Fruit fly (Drosophila melanogaster) whole organism, embryonic: ENCODE measurements around the gene Ir31a.
A peak's percentile ranks its signal among the peaks of the same experiment; 100 is the strongest.

Experiments
- Asciz ChIP-seq: fragments of 200-800 bp; sonication (Bioruptor generic); optimal IDR thresholded peaks from 2 replicates; lab custom pipeline; 2017; ENCODE audit warnings: missing biosample characterization, mild to moderate bottlenecking, missing genetic modification characterization, missing genetic modification reagents
- Atf3 ChIP-seq: fragments of 200-800 bp; sonication (Bioruptor generic); optimal IDR thresholded peaks from 3 replicates; lab custom pipeline; 2016; ENCODE audit warnings: missing biosample characterization, missing genetic modification characterization
- Bdp1 ChIP-seq: fragments of 200-800 bp; sonication (Bioruptor generic); optimal IDR thresholded peaks from 3 replicates; lab custom pipeline; 2016; ENCODE audit warnings: missing biosample characterization, missing genetic modification characterization
- CG11398 ChIP-seq: fragments of 200-800 bp; sonication (Bioruptor generic); optimal IDR thresholded peaks from 2 replicates; lab custom pipeline; 2016; ENCODE audit warnings: missing biosample characterization, missing genetic modification characterization
- CG12769 ChIP-seq: fragments of 200-800 bp; sonication (Bioruptor generic); optimal IDR thresholded peaks from 2 replicates; lab custom pipeline; 2019; ENCODE audit warnings: missing biosample characterization, mild to moderate bottlenecking, missing genetic modification characterization, moderate library complexity
- CG18262 ChIP-seq: fragments of 200-800 bp; optimal IDR thresholded peaks from 3 replicates; lab custom pipeline; 2019; ENCODE audit warnings: missing biosample characterization, mild to moderate bottlenecking, missing genetic modification characterization, moderate library complexity
- CG30020 ChIP-seq: fragments of 200-800 bp; optimal IDR thresholded peaks from 2 replicates; lab custom pipeline; 2019; ENCODE audit warnings: missing biosample characterization, mild to moderate bottlenecking, missing genetic modification characterization, moderate library complexity
- CG3407 ChIP-seq: fragments of 200-800 bp; sonication (Bioruptor generic); optimal IDR thresholded peaks from 2 replicates; lab custom pipeline; 2018; ENCODE audit warnings: missing biosample characterization, mild to moderate bottlenecking, missing genetic modification characterization
- CG4617 ChIP-seq: fragments of 200-800 bp; sonication (Bioruptor generic); optimal IDR thresholded peaks from 3 replicates; lab custom pipeline; 2016; ENCODE audit warnings: missing biosample characterization, missing genetic modification characterization, borderline replicate concordance
- CG6272 ChIP-seq: fragments of 200-800 bp; sonication (Bioruptor generic); IDR thresholded peaks from 2 replicates; pipeline ENCODE4 v1.3.6; 2022; ENCODE audit warnings: missing biosample characterization, missing genetic modification characterization
- CG6689 ChIP-seq: fragments of 200-800 bp; sonication (Bioruptor generic); IDR thresholded peaks from 2 replicates; pipeline ENCODE4 v1.3.6; 2022; ENCODE audit warnings: missing biosample characterization, missing genetic modification characterization
- CG6813 ChIP-seq: fragments of 200-800 bp; sonication (Bioruptor generic); optimal IDR thresholded peaks from 2 replicates; lab custom pipeline; 2017; ENCODE audit warnings: missing biosample characterization, missing genetic modification characterization, mild to moderate bottlenecking, moderate library complexity, missing genetic modification reagents
- CG7556 ChIP-seq: fragments of 200-800 bp; sonication (Bioruptor generic); optimal IDR thresholded peaks from 2 replicates; lab custom pipeline; 2017; ENCODE audit warnings: missing biosample characterization, mild to moderate bottlenecking, missing genetic modification characterization
- HLH54F ChIP-seq: fragments of 200-800 bp; sonication (Bioruptor generic); optimal IDR thresholded peaks from 3 replicates; lab custom pipeline; 2016; ENCODE audit warnings: missing biosample characterization, missing genetic modification characterization
- HmgZ ChIP-seq: fragments of 200-800 bp; sonication (Bioruptor generic); optimal IDR thresholded peaks from 2 replicates; lab custom pipeline; 2018; ENCODE audit warnings: missing biosample characterization, mild to moderate bottlenecking, missing genetic modification characterization
- Hr39 ChIP-seq: fragments of >200 bp; optimal IDR thresholded peaks from 2 replicates; lab custom pipeline; 2017
- Lpt ChIP-seq: fragments of >200 bp; optimal IDR thresholded peaks from 2 replicates; lab custom pipeline; 2018; ENCODE audit warnings: missing biosample characterization, missing genetic modification characterization
- MESR4 ChIP-seq: fragments of 200-800 bp; sonication (Bioruptor generic); optimal IDR thresholded peaks from 2 replicates; lab custom pipeline; 2018; ENCODE audit warnings: missing biosample characterization, mild to moderate bottlenecking, missing genetic modification characterization, moderate library complexity
- Max ChIP-seq: fragments of 200-800 bp; sonication (Bioruptor generic); optimal IDR thresholded peaks from 2 replicates; lab custom pipeline; 2016; ENCODE audit warnings: missing biosample characterization, mild to moderate bottlenecking, missing genetic modification characterization
- Meics ChIP-seq: fragments of 200-800 bp; sonication (Bioruptor generic); optimal IDR thresholded peaks from 2 replicates; lab custom pipeline; 2017; ENCODE audit warnings: missing biosample characterization, mild to moderate bottlenecking, missing genetic modification characterization
- Oli ChIP-seq: fragments of 200-800 bp; sonication (Bioruptor generic); optimal IDR thresholded peaks from 2 replicates; lab custom pipeline; 2018; ENCODE audit warnings: missing biosample characterization, mild to moderate bottlenecking, missing genetic modification characterization, moderate library complexity
- Ptx1 ChIP-seq: fragments of 200-800 bp; sonication (Bioruptor generic); IDR thresholded peaks from 2 replicates; pipeline ENCODE4 v1.3.6; 2022; ENCODE audit warnings: missing biosample characterization, missing genetic modification characterization
- Sox100B ChIP-seq: fragments of 200-800 bp; sonication (Bioruptor generic); optimal IDR thresholded peaks from 3 replicates; lab custom pipeline; 2018; ENCODE audit warnings: missing biosample characterization, mild to moderate bottlenecking, missing genetic modification characterization
- Sox102F ChIP-seq: fragments of 200-800 bp; sonication (Bioruptor generic); optimal IDR thresholded peaks from 2 replicates; lab custom pipeline; 2018; ENCODE audit warnings: missing biosample characterization, mild to moderate bottlenecking, missing genetic modification characterization, moderate library complexity
- Tbp ChIP-seq: fragments of >200 bp; optimal IDR thresholded peaks from 2 replicates; lab custom pipeline; 2018; ENCODE audit warnings: missing biosample characterization, missing genetic modification characterization
- ato ChIP-seq: fragments of 200-800 bp; sonication (Bioruptor generic); IDR thresholded peaks from 2 replicates; pipeline ENCODE4 v1.3.6; 2022; ENCODE audit warnings: missing biosample characterization, missing genetic modification characterization; ENCODE audit not compliant: partially characterized antibody
- bigmax ChIP-seq: fragments of 200-800 bp; sonication (Bioruptor generic); optimal IDR thresholded peaks from 2 replicates; lab custom pipeline; 2018; ENCODE audit warnings: missing biosample characterization, mild to moderate bottlenecking, missing genetic modification characterization
- cg ChIP-seq: fragments of 200-800 bp; sonication (Bioruptor generic); optimal IDR thresholded peaks from 3 replicates; lab custom pipeline; 2019; ENCODE audit warnings: missing biosample characterization, mild to moderate bottlenecking, missing genetic modification characterization, moderate library complexity
- cwo ChIP-seq: fragments of 200-800 bp; sonication (Bioruptor generic); optimal IDR thresholded peaks from 3 replicates; lab custom pipeline; 2017; ENCODE audit warnings: missing biosample characterization, missing genetic modification characterization, mild to moderate bottlenecking, moderate library complexity, missing genetic modification reagents
- dan ChIP-seq: fragments of 200-800 bp; sonication (Bioruptor generic); IDR thresholded peaks from 2 replicates; pipeline ENCODE4 v1.3.6; 2022; ENCODE audit warnings: missing biosample characterization, missing genetic modification characterization
- dm ChIP-seq: fragments of 200-800 bp; sonication (Bioruptor generic); optimal IDR thresholded peaks from 3 replicates; lab custom pipeline; 2016; ENCODE audit warnings: missing biosample characterization, missing genetic modification characterization
- emc ChIP-seq: fragments of 200-800 bp; sonication (Bioruptor generic); optimal IDR thresholded peaks from 2 replicates; lab custom pipeline; 2016; ENCODE audit warnings: missing biosample characterization, missing genetic modification characterization
- esg ChIP-seq: fragments of 200-800 bp; sonication (Bioruptor generic); conservative IDR thresholded peaks from 2 replicates; pipeline ENCODE4 v1.3.6; 2022; ENCODE audit warnings: missing biosample characterization, missing genetic modification characterization
- fd102C ChIP-seq: fragments of 200-800 bp; sonication (Bioruptor generic); optimal IDR thresholded peaks from 2 replicates; lab custom pipeline; 2018; ENCODE audit warnings: missing biosample characterization, mild to moderate bottlenecking, missing genetic modification characterization, moderate library complexity
- gsb-n ChIP-seq: fragments of 200-800 bp; sonication (Bioruptor generic); optimal IDR thresholded peaks from 3 replicates; lab custom pipeline; 2018; ENCODE audit warnings: missing biosample characterization, mild to moderate bottlenecking, missing genetic modification characterization
- h ChIP-seq: fragments of >200 bp; optimal IDR thresholded peaks from 2 replicates; lab custom pipeline; 2017
- jing ChIP-seq: fragments of 200-800 bp; sonication (Bioruptor generic); optimal IDR thresholded peaks from 2 replicates; lab custom pipeline; 2018; ENCODE audit warnings: missing biosample characterization, mild to moderate bottlenecking, missing genetic modification characterization
- kni ChIP-seq: fragments of 200-800 bp; sonication (Bioruptor generic); optimal IDR thresholded peaks from 3 replicates; lab custom pipeline; 2017; ENCODE audit warnings: mild to moderate bottlenecking, missing biosample characterization, missing genetic modification reagents, missing genetic modification characterization
- lola ChIP-seq, 3 experiments: fragments of >200 bp in 2 of 3; fragments of 200-800 bp in 1 of 3; sonication (Bioruptor generic) in 1 of 3; optimal IDR thresholded peaks; 2 replicates each; lab custom pipeline; 2017 to 2019; ENCODE audit warnings: missing biosample characterization in 3 of 3, missing genetic modification characterization in 3 of 3, mild to moderate bottlenecking in 1 of 3, moderate library complexity in 1 of 3
- nom ChIP-seq: fragments of 200-800 bp; sonication (Bioruptor generic); optimal IDR thresholded peaks from 2 replicates; lab custom pipeline; 2017; ENCODE audit warnings: missing biosample characterization, missing genetic modification characterization, mild to moderate bottlenecking, moderate library complexity, missing genetic modification reagents
- oc ChIP-seq: fragments of 200-800 bp; sonication (Bioruptor generic); optimal IDR thresholded peaks from 2 replicates; lab custom pipeline; 2018; ENCODE audit warnings: missing biosample characterization, mild to moderate bottlenecking, missing genetic modification characterization, moderate library complexity
- pros ChIP-seq: fragments of 200-800 bp; sonication (Bioruptor generic); optimal IDR thresholded peaks from 3 replicates; lab custom pipeline; 2019; ENCODE audit warnings: missing biosample characterization, mild to moderate bottlenecking, missing genetic modification characterization, moderate library complexity
- pum ChIP-seq: fragments of 200-800 bp; sonication (Bioruptor generic); optimal IDR thresholded peaks from 2 replicates; lab custom pipeline; 2016; ENCODE audit warnings: missing biosample characterization, missing genetic modification characterization
- sim ChIP-seq: fragments of 200-800 bp; sonication (Bioruptor generic); IDR thresholded peaks from 2 replicates; pipeline ENCODE4 v1.3.6; 2022; ENCODE audit warnings: missing biosample characterization, missing genetic modification characterization
- tin ChIP-seq: fragments of 200-800 bp; sonication (Bioruptor generic); optimal IDR thresholded peaks from 3 replicates; lab custom pipeline; 2016; ENCODE audit warnings: missing biosample characterization, missing genetic modification characterization
- wdn ChIP-seq: fragments of 200-800 bp; sonication (Bioruptor generic); IDR thresholded peaks from 2 replicates; pipeline ENCODE4 v1.3.6; 2022; ENCODE audit warnings: missing biosample characterization, missing genetic modification characterization
- yki ChIP-seq: fragments of >200 bp; optimal IDR thresholded peaks from 3 replicates; lab custom pipeline; 2018

Ir31a gene

DNA sequence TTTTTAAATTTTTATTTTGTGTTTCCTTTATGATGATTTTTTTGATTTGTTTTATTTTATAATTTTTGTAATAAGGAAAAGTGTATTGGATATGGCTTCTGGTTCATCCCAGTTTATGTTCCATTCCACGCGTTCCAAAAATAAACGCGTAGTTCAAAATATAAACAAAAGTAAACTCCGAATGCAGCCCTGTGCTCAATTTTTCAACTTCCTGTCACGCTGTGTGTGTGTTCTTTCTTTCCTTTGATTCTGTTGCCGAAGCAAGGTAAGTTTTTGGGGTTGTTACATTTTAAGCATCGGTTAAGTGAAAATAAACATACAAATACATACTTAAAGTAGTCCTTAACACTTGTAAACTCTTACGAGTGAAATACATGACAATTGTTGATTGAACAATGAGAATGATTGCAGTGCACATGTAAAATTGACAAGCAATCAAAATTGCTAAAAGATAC, 2.8 kb downstream of the Ir31a start, which contains the start of the genes Ip259 and RpS27A (continued):
- no peak for TF ChIP-seq Oli (tag; lab: Kevin White, UChicago)
- no peak for TF ChIP-seq pros (GFP tag; lab: Kevin White, UChicago)
- TF ChIP-seq CG12769 (tag; lab: Kevin White, UChicago), result no peak
- no peak for TF ChIP-seq Lpt (GFP tag; lab: Kevin White, UChicago)
- TF ChIP-seq Tbp (GFP tag; lab: Kevin White, UChicago), result no peak
- TF ChIP-seq ato (GFP tag; lab: Robert Waterston, UW), result no peak
- TF ChIP-seq Ptx1, result peak; percentile 71; the same call in 1 of the 2 replicates
- peak; percentile 74 for TF ChIP-seq emc (GFP tag; lab: Kevin White, UChicago)

DNA sequence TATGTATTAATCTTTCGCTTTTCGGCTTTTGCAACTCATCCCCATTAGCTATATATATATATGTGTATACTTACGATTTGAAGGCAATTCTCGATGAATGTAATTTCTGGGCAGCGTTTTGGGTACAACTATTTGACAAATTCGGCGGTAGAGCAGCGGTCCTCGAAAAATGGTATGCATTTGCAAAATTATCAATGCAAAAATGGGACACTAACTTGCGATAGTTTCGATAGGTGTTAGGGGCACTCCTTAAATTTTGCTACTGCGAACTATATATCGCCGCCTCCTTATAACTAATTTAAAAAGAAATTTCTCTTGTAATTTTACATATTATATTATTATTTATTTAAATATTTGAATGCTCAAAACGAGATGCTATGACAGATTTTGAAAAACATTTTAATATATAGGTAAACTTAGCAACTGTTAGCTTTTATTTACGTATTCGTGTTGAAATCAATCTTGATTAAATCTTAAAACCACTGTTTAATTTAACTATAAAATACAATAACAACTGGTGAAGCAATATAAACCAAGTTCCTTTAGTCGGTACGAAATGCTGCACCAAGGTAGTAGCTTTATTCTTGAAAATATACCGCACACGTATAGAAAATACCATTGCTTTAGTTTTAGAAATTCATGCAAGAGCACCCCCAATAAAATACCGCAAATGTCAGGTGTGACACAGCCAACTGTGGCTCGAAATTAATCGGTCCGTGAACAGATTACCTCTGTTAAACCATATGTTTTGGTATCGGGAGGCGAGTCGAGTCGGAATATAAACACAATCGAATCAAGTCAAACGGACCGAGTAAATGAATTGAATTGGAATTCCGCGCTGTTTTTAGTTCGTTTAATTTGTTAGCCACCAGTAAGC, 8.1 kb downstream of the Ir31a start, which contains the start of the genes CG5355 and Klp31E:
TSS of gene CG5355 (minus strand) at position 213 of the 877 bp plus-strand sequence.
TSS of gene Klp31E (plus strand) at position 767 of the 877 bp plus-strand sequence.
- TF ChIP-seq Meics (GFP tag; lab: Kevin White, UChicago), result peak; percentile 80
- TF ChIP-seq CG6272 (GFP tag; lab: Robert Waterston, UW), result no peak; the same call in none of the 2 replicates
- TF ChIP-seq MESR4 (GFP tag; lab: Kevin White, UChicago), result peak; percentile 53
- peak; percentile 64 for TF ChIP-seq Asciz
- TF ChIP-seq Bdp1 (GFP tag; lab: Kevin White, UChicago), result peak; percentile 17
- TF ChIP-seq lola (GFP tag; optimal IDR thresholded peaks at IDR 0.05; lab: Kevin White, UChicago), result peak in 1 of 3 experiments; percentile 82
- peak; percentile 58 for TF ChIP-seq pum (GFP tag; lab: Kevin White, UChicago)
- no peak for TF ChIP-seq Sox102F
- TF ChIP-seq tin (GFP tag; lab: Kevin White, UChicago), result peak; percentile 57
- TF ChIP-seq gsb-n (tag; lab: Kevin White, UChicago), result no peak
- TF ChIP-seq HLH54F (GFP tag; lab: Kevin White, UChicago), result peak; percentile 49
- peak; percentile 28 for TF ChIP-seq Max (GFP tag; lab: Kevin White, UChicago)
- no peak for TF ChIP-seq CG3407 (GFP tag; lab: Kevin White, UChicago)
- TF ChIP-seq fd102C (GFP tag; lab: Kevin White, UChicago), result no peak
- TF ChIP-seq oc, result no peak
- TF ChIP-seq cg (GFP tag; lab: Kevin White, UChicago), result no peak
- TF ChIP-seq yki (lab: Kevin White, UChicago), result no peak
- TF ChIP-seq CG6689 (GFP tag; lab: Robert Waterston, UW), result peak; percentile 71
- no peak for TF ChIP-seq CG11398
- TF ChIP-seq sim (GFP tag; lab: Robert Waterston, UW), result no peak
- peak; percentile 84 for TF ChIP-seq CG7556 (GFP tag; lab: Kevin White, UChicago)
- TF ChIP-seq HmgZ (tag; lab: Kevin White, UChicago), result peak; percentile 25
- TF ChIP-seq Hr39 (lab: Kevin White, UChicago), result no peak
- peak; percentile 6 for TF ChIP-seq CG4617 (GFP tag; lab: Kevin White, UChicago)
- TF ChIP-seq CG6813 (GFP tag; lab: Kevin White, UChicago), result no peak
- no peak for TF ChIP-seq jing (GFP tag; lab: Kevin White, UChicago)
- no peak for TF ChIP-seq wdn
- TF ChIP-seq CG30020 (tag; lab: Kevin White, UChicago), result peak; percentile 95
- TF ChIP-seq dm (GFP tag; lab: Kevin White, UChicago), result peak; percentile 18
- no peak for TF ChIP-seq cwo (GFP tag; lab: Kevin White, UChicago)
- TF ChIP-seq bigmax (GFP tag; lab: Kevin White, UChicago), result no peak
- peak; percentile 58 for TF ChIP-seq esg
- TF ChIP-seq kni (GFP tag; lab: Kevin White, UChicago), result no peak
- TF ChIP-seq Atf3 (GFP tag; lab: Kevin White, UChicago), result peak; percentile 51
- TF ChIP-seq CG18262 (tag; lab: Kevin White, UChicago), result peak; percentile 86
- peak; percentile 72 for TF ChIP-seq Sox100B (GFP tag; lab: Kevin White, UChicago)
- peak; percentile 9 for TF ChIP-seq nom
- no peak for TF ChIP-seq dan (GFP tag; lab: Robert Waterston, UW)
- no peak for TF ChIP-seq h (lab: Kevin White, UChicago)
- peak; percentile 42; the same call in 1 of the 2 replicates for TF ChIP-seq ato (GFP tag; lab: Robert Waterston, UW)
